Fruit fly (Drosophila melanogaster) S2 (cell line): Measurements from ENCODE around the gene cwo.

ENCODE experiments used
- CG8478 ChIP-seq: fragments of >200 bp; optimal IDR thresholded peaks from 2 replicates; lab custom pipeline; 2018
- CTCF ChIP-seq, 2 experiments: fragments of >200 bp; optimal IDR thresholded peaks; 2 replicates each; lab custom pipeline; 2018

DNA sequence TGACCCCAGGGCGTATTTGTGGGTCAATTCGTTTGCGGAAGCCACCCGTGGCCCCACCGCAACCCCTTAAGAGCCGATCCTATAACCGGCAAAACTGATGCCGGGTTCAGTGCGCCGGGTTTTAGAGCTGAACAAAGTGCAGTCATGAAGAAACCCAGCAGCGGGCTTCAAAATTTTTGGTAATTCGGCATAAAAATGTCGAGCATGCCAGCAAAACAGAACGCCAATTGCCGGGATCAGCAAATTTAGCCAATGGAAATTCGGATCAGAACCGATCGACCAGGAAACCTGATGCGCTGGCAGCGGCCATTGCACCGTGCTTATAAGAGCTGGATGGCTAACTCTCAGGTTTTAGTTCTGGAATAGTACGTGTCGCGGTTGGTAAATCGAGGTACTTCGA lies 19.6 kb downstream of the cwo start:
- TF ChIP-seq CG8478 (lab: Kevin White, UChicago) (no peak), CTCF (optimal IDR thresholded peaks at IDR 0.05; lab: Kevin White, UChicago) (no peak)
